Fruit fly (Drosophila melanogaster) whole organism, embryonic: ENCODE results near the gene CG5447.

Experiments
- ATbp ChIP-seq: fragments of 200-800 bp; sonication (Bioruptor generic); optimal IDR thresholded peaks from 2 replicates; lab custom pipeline; 2017; ENCODE audit warnings: missing biosample characterization, mild to moderate bottlenecking, missing genetic modification characterization, missing genetic modification reagents
- Adf1 ChIP-seq: fragments of 200-800 bp; sonication (Bioruptor generic); IDR thresholded peaks from 2 replicates; pipeline ENCODE4 v1.3.6; 2022; ENCODE audit warnings: missing biosample characterization, missing genetic modification characterization
- BtbVII ChIP-seq: fragments of 200-800 bp; sonication (Bioruptor generic); optimal IDR thresholded peaks from 3 replicates; lab custom pipeline; 2017; ENCODE audit warnings: missing biosample characterization, mild to moderate bottlenecking, missing genetic modification characterization
- CG11085 ChIP-seq: fragments of 200-800 bp; sonication (Bioruptor generic); IDR thresholded peaks from 2 replicates; pipeline ENCODE4 v1.3.6; 2022; ENCODE audit warnings: missing biosample characterization, missing genetic modification characterization
- CG11456 ChIP-seq: fragments of 200-800 bp; sonication (Bioruptor generic); IDR thresholded peaks from 3 replicates; pipeline ENCODE4 v1.3.6; 2022; ENCODE audit warnings: missing biosample characterization, missing genetic modification characterization
- CG11723 ChIP-seq: fragments of 200-800 bp; sonication (Bioruptor generic); optimal IDR thresholded peaks from 2 replicates; lab custom pipeline; 2017; ENCODE audit warnings: missing biosample characterization, mild to moderate bottlenecking, missing genetic modification characterization
- CG12155 ChIP-seq: fragments of 200-800 bp; sonication (Bioruptor generic); optimal IDR thresholded peaks from 3 replicates; lab custom pipeline; 2016; ENCODE audit warnings: missing biosample characterization, missing genetic modification characterization
- CG12744 ChIP-seq: fragments of 200-800 bp; sonication (Bioruptor generic); optimal IDR thresholded peaks from 2 replicates; lab custom pipeline; 2016; ENCODE audit warnings: missing biosample characterization, missing genetic modification characterization
- CG13424 ChIP-seq: fragments of 200-800 bp; sonication (Bioruptor generic); optimal IDR thresholded peaks from 2 replicates; lab custom pipeline; 2019; ENCODE audit warnings: missing biosample characterization, mild to moderate bottlenecking, missing genetic modification characterization, moderate library complexity
- CG13894 ChIP-seq: fragments of 200-800 bp; sonication (Bioruptor generic); optimal IDR thresholded peaks from 3 replicates; lab custom pipeline; 2018; ENCODE audit warnings: missing biosample characterization, mild to moderate bottlenecking, missing genetic modification characterization, moderate library complexity
- CG15269 ChIP-seq: fragments of 200-800 bp; sonication (Bioruptor generic); optimal IDR thresholded peaks from 2 replicates; lab custom pipeline; 2018; ENCODE audit warnings: missing biosample characterization, mild to moderate bottlenecking, missing genetic modification characterization, moderate library complexity
- CG1603 ChIP-seq: fragments of 200-800 bp; sonication (Bioruptor generic); optimal IDR thresholded peaks from 2 replicates; lab custom pipeline; 2019; ENCODE audit warnings: missing biosample characterization, mild to moderate bottlenecking, missing genetic modification characterization, moderate library complexity
- CG2120 ChIP-seq: fragments of 200-800 bp; sonication (Bioruptor generic); optimal IDR thresholded peaks from 3 replicates; lab custom pipeline; 2016; ENCODE audit warnings: missing biosample characterization, missing genetic modification characterization
- CG2202 ChIP-seq: fragments of 200-800 bp; sonication (Bioruptor generic); optimal IDR thresholded peaks from 2 replicates; lab custom pipeline; 2018; ENCODE audit warnings: missing biosample characterization, mild to moderate bottlenecking, missing genetic modification characterization
- CG2712 ChIP-seq: fragments of 200-800 bp; optimal IDR thresholded peaks from 3 replicates; lab custom pipeline; 2019; ENCODE audit warnings: missing biosample characterization, mild to moderate bottlenecking, missing genetic modification characterization, moderate library complexity
- CG31388 ChIP-seq: fragments of 200-800 bp; sonication (Bioruptor generic); optimal IDR thresholded peaks from 2 replicates; lab custom pipeline; 2016; ENCODE audit warnings: missing biosample characterization, missing genetic modification characterization
- CG32767 ChIP-seq: fragments of 200-800 bp; sonication (Bioruptor generic); IDR thresholded peaks from 2 replicates; pipeline ENCODE4 v1.3.6; 2022; ENCODE audit warnings: missing biosample characterization, missing genetic modification characterization
- CG3281 ChIP-seq: fragments of 200-800 bp; sonication (Bioruptor generic); optimal IDR thresholded peaks from 3 replicates; lab custom pipeline; 2017; ENCODE audit warnings: missing biosample characterization, mild to moderate bottlenecking, missing genetic modification characterization
- CG33213 ChIP-seq: fragments of 200-800 bp; sonication (Bioruptor generic); optimal IDR thresholded peaks from 3 replicates; lab custom pipeline; 2016; ENCODE audit warnings: missing biosample characterization, missing genetic modification characterization
- E2f2 ChIP-seq: fragments of 200-800 bp; sonication (Bioruptor generic); IDR thresholded peaks from 2 replicates; pipeline ENCODE4 v1.3.6; 2022; ENCODE audit warnings: missing biosample characterization, missing genetic modification characterization
- HLH3B ChIP-seq: fragments of 200-800 bp; sonication (Bioruptor generic); IDR thresholded peaks from 2 replicates; pipeline ENCODE4 v1.3.6; 2022; ENCODE audit warnings: missing biosample characterization, missing genetic modification characterization
- Hey ChIP-seq: fragments of 200-800 bp; sonication (Bioruptor generic); optimal IDR thresholded peaks from 3 replicates; lab custom pipeline; 2018; ENCODE audit warnings: missing biosample characterization, mild to moderate bottlenecking, missing genetic modification characterization
- Hr3 ChIP-seq: fragments of 200-800 bp; sonication (Bioruptor generic); optimal IDR thresholded peaks from 3 replicates; lab custom pipeline; 2016; ENCODE audit warnings: missing biosample characterization, missing genetic modification characterization
- Hr78 ChIP-seq, 2 experiments: fragments of 200-800 bp in 1 of 2; fragments of >200 bp in 1 of 2; sonication (Bioruptor generic) in 1 of 2; optimal IDR thresholded peaks; 2 replicates each; lab custom pipeline; 2017 to 2019; ENCODE audit warnings: missing biosample characterization in 2 of 2, missing genetic modification characterization in 2 of 2, mild to moderate bottlenecking in 1 of 2, moderate library complexity in 1 of 2
- Kr ChIP-seq: fragments of 200-800 bp; sonication (Bioruptor generic); optimal IDR thresholded peaks from 2 replicates; lab custom pipeline; 2017; ENCODE audit warnings: missing biosample characterization, mild to moderate bottlenecking, missing genetic modification characterization
- MTF-1 ChIP-seq: fragments of 200-800 bp; sonication (Bioruptor generic); optimal IDR thresholded peaks from 2 replicates; lab custom pipeline; 2018; ENCODE audit warnings: missing biosample characterization, mild to moderate bottlenecking, missing genetic modification characterization, borderline replicate concordance
- NFAT ChIP-seq: fragments of 200-800 bp; sonication (Bioruptor generic); IDR thresholded peaks from 2 replicates; pipeline ENCODE4 v1.3.6; 2022; ENCODE audit warnings: missing biosample characterization, missing genetic modification characterization
- PHDP ChIP-seq: fragments of 200-800 bp; sonication (Bioruptor generic); optimal IDR thresholded peaks from 3 replicates; lab custom pipeline; 2018; ENCODE audit warnings: missing biosample characterization, mild to moderate bottlenecking, missing genetic modification characterization, moderate library complexity
- Xbp1 ChIP-seq: fragments of 200-800 bp; sonication (Bioruptor generic); optimal IDR thresholded peaks from 3 replicates; lab custom pipeline; 2016; ENCODE audit warnings: missing biosample characterization, mild to moderate bottlenecking, missing genetic modification characterization
- abd-A ChIP-seq: fragments of 200-800 bp; sonication (Bioruptor generic); optimal IDR thresholded peaks from 3 replicates; lab custom pipeline; 2019; ENCODE audit warnings: missing biosample characterization, mild to moderate bottlenecking, missing genetic modification characterization, moderate library complexity
- az2 ChIP-seq: fragments of 200-800 bp; sonication (Bioruptor generic); optimal IDR thresholded peaks from 3 replicates; lab custom pipeline; 2016; ENCODE audit warnings: missing biosample characterization, missing genetic modification characterization
- btn ChIP-seq: fragments of 200-800 bp; sonication (Bioruptor generic); optimal IDR thresholded peaks from 2 replicates; lab custom pipeline; 2016; ENCODE audit warnings: missing biosample characterization, missing genetic modification characterization
- corto ChIP-seq: fragments of 200-800 bp; sonication (Bioruptor generic); optimal IDR thresholded peaks from 2 replicates; lab custom pipeline; 2016; ENCODE audit warnings: missing biosample characterization, mild to moderate bottlenecking, missing genetic modification characterization, moderate library complexity
- crol ChIP-seq: fragments of 200-800 bp; sonication (Bioruptor generic); IDR thresholded peaks from 2 replicates; pipeline ENCODE4 v1.3.6; 2022; ENCODE audit warnings: missing biosample characterization, missing genetic modification characterization
- gt ChIP-seq: fragments of 200-800 bp; sonication (Bioruptor generic); IDR thresholded peaks from 2 replicates; pipeline ENCODE4 v1.3.6; 2022; ENCODE audit warnings: missing biosample characterization, missing genetic modification characterization
- ham ChIP-seq: fragments of 200-800 bp; sonication (Bioruptor generic); IDR thresholded peaks from 2 replicates; pipeline ENCODE4 v1.3.6; 2022; ENCODE audit warnings: missing biosample characterization, missing genetic modification characterization
- hbn ChIP-seq: fragments of 200-800 bp; sonication (Bioruptor generic); IDR thresholded peaks from 2 replicates; pipeline ENCODE4 v1.3.6; 2022; ENCODE audit warnings: missing biosample characterization, missing genetic modification characterization; ENCODE audit not compliant: partially characterized antibody
- knrl ChIP-seq: fragments of 200-800 bp; sonication (Bioruptor generic); IDR thresholded peaks from 3 replicates; pipeline ENCODE4 v1.3.6; 2022; ENCODE audit warnings: missing biosample characterization, missing genetic modification characterization; ENCODE audit not compliant: partially characterized antibody
- lilli ChIP-seq: fragments of 200-800 bp; sonication (Bioruptor generic); optimal IDR thresholded peaks from 3 replicates; lab custom pipeline; 2016; ENCODE audit warnings: missing biosample characterization, missing genetic modification characterization
- mirr ChIP-seq: fragments of 200-800 bp; sonication (Bioruptor generic); optimal IDR thresholded peaks from 3 replicates; lab custom pipeline; 2018; ENCODE audit warnings: missing biosample characterization, mild to moderate bottlenecking, missing genetic modification characterization
- nerfin-1 ChIP-seq: fragments of 200-800 bp; sonication (Bioruptor generic); optimal IDR thresholded peaks from 3 replicates; lab custom pipeline; 2019; ENCODE audit warnings: missing biosample characterization, mild to moderate bottlenecking, missing genetic modification characterization, moderate library complexity
- onecut ChIP-seq: fragments of 200-800 bp; sonication (Bioruptor generic); IDR thresholded peaks from 2 replicates; pipeline ENCODE4 v1.3.6; 2022; ENCODE audit warnings: missing biosample characterization, missing genetic modification characterization
- scrt ChIP-seq: fragments of 200-800 bp; sonication (Bioruptor generic); optimal IDR thresholded peaks from 2 replicates; lab custom pipeline; 2018; ENCODE audit warnings: missing biosample characterization, mild to moderate bottlenecking, missing genetic modification characterization, moderate library complexity
- sima ChIP-seq: fragments of 200-800 bp; sonication (Bioruptor generic); optimal IDR thresholded peaks from 2 replicates; lab custom pipeline; 2016; ENCODE audit warnings: missing biosample characterization, missing genetic modification characterization
- sr ChIP-seq: fragments of 200-800 bp; sonication (Bioruptor generic); IDR thresholded peaks from 3 replicates; pipeline ENCODE4 v1.3.6; 2022; ENCODE audit warnings: missing biosample characterization, missing genetic modification characterization
- tna ChIP-seq: fragments of 200-800 bp; sonication (Bioruptor generic); IDR thresholded peaks from 2 replicates; pipeline ENCODE4 v1.3.6; 2022; ENCODE audit warnings: missing biosample characterization, missing genetic modification characterization; ENCODE audit not compliant: partially characterized antibody
- tup ChIP-seq: fragments of 200-800 bp; sonication (Bioruptor generic); optimal IDR thresholded peaks from 2 replicates; lab custom pipeline; 2016; ENCODE audit warnings: missing biosample characterization, mild to moderate bottlenecking, missing genetic modification characterization, moderate library complexity
- usp ChIP-seq: fragments of >200 bp; optimal IDR thresholded peaks from 2 replicates; lab custom pipeline; 2017; ENCODE audit warnings: missing biosample characterization, missing genetic modification characterization
- wdn ChIP-seq: fragments of 200-800 bp; sonication (Bioruptor generic); IDR thresholded peaks from 2 replicates; pipeline ENCODE4 v1.3.6; 2022; ENCODE audit warnings: missing biosample characterization, missing genetic modification characterization

CG5447 gene

dm6 chr3R:26461226-26461805 is 9.0 kb downstream of the CG5447 start, which contains the start of gene CG5455 (continued):
- peak; percentile 41 for TF ChIP-seq CG2120 (GFP tag; lab: Kevin White, UChicago)
- peak; percentile 94 for TF ChIP-seq E2f2 (GFP tag; lab: Robert Waterston, UW)
- TF ChIP-seq sima (GFP tag; lab: Kevin White, UChicago) = no peak
- peak; percentile 92 for TF ChIP-seq abd-A (tag; lab: Kevin White, UChicago)
- peak; percentile 3 for TF ChIP-seq CG1603 (tag; lab: Kevin White, UChicago)
- peak; percentile 61 for TF ChIP-seq ATbp (GFP tag; lab: Kevin White, UChicago)
- peak; percentile 30; the same call in 1 of the 2 replicates for TF ChIP-seq onecut (GFP tag; lab: Robert Waterston, UW)
- peak; percentile 67 for TF ChIP-seq MTF-1 (GFP tag; lab: Kevin White, UChicago)
- TF ChIP-seq Hr78 (GFP tag; optimal IDR thresholded peaks at IDR 0.05; lab: Kevin White, UChicago) = peak in 1 of 2 experiments; percentile 40
- TF ChIP-seq Hey (tag; lab: Kevin White, UChicago) = peak; percentile 50
- TF ChIP-seq CG13894 (tag; lab: Kevin White, UChicago) = peak; percentile 89
- no peak for TF ChIP-seq corto (GFP tag; lab: Kevin White, UChicago)
- TF ChIP-seq CG11085 (GFP tag; lab: Robert Waterston, UW) = peak; percentile 45; the same call in 1 of the 2 replicates
- TF ChIP-seq sr (GFP tag; lab: Robert Waterston, UW) = peak; percentile 66; the same call in 2 of the 3 replicates
- TF ChIP-seq CG2202 (tag; lab: Kevin White, UChicago) = no peak
- peak; percentile 93 for TF ChIP-seq mirr (GFP tag; lab: Kevin White, UChicago)
- peak; percentile 76 for TF ChIP-seq BtbVII (GFP tag; lab: Kevin White, UChicago)
- no peak for TF ChIP-seq CG11723 (GFP tag; lab: Kevin White, UChicago)
- no peak for TF ChIP-seq CG12155 (GFP tag; lab: Kevin White, UChicago)
- TF ChIP-seq Xbp1 (GFP tag; lab: Kevin White, UChicago) = no peak
- no peak for TF ChIP-seq az2 (GFP tag; lab: Kevin White, UChicago)
- no peak; the same call in 2 of the 3 replicates for TF ChIP-seq knrl (GFP tag; lab: Robert Waterston, UW)
- no peak for TF ChIP-seq Kr (GFP tag; lab: Kevin White, UChicago)
- TF ChIP-seq usp (GFP tag; lab: Kevin White, UChicago) = no peak
- TF ChIP-seq CG2712 (tag; lab: Kevin White, UChicago) = peak; percentile 2
- no peak for TF ChIP-seq CG31388 (GFP tag; lab: Kevin White, UChicago)
- TF ChIP-seq hbn = peak; percentile 37
- peak; percentile 65 for TF ChIP-seq scrt
- peak; percentile 70; the same call in 2 of the 3 replicates for TF ChIP-seq CG11456
- peak; percentile 29; the same call in 1 of the 2 replicates for TF ChIP-seq HLH3B
- TF ChIP-seq NFAT (GFP tag; lab: Robert Waterston, UW) = peak; percentile 75
- TF ChIP-seq gt (GFP tag; lab: Robert Waterston, UW) = no peak
- TF ChIP-seq btn (GFP tag; lab: Kevin White, UChicago) = no peak
- peak; percentile 17 for TF ChIP-seq CG13424 (tag; lab: Kevin White, UChicago)
- peak; percentile 62 for TF ChIP-seq wdn (GFP tag; lab: Robert Waterston, UW)
- no peak for TF ChIP-seq CG12744 (GFP tag; lab: Kevin White, UChicago)
- TF ChIP-seq tna = peak; percentile 64; the same call in 1 of the 2 replicates
- peak; percentile 20 for TF ChIP-seq lilli (GFP tag; lab: Kevin White, UChicago)
- TF ChIP-seq nerfin-1 (tag; lab: Kevin White, UChicago) = no peak
- TF ChIP-seq Adf1 (GFP tag; lab: Robert Waterston, UW) = peak; percentile 84
- peak; percentile 75 for TF ChIP-seq CG3281
- TF ChIP-seq CG33213 (GFP tag; lab: Kevin White, UChicago) = peak; percentile 3
- no peak for TF ChIP-seq tup (GFP tag; lab: Kevin White, UChicago)
- peak; percentile 94 for TF ChIP-seq crol (GFP tag; lab: Robert Waterston, UW)
- peak; percentile 64 for TF ChIP-seq CG15269 (tag; lab: Kevin White, UChicago)
- TF ChIP-seq Hr3 = no peak
- peak; percentile 47; the same call in 1 of the 2 replicates for TF ChIP-seq CG32767 (GFP tag; lab: Robert Waterston, UW)
- 0 out of 2 replicates have a peak, but pooled peaks have one; percentile 19 for TF ChIP-seq ham (GFP tag; lab: Robert Waterston, UW)
- TF ChIP-seq PHDP (tag; lab: Kevin White, UChicago) = peak; percentile 65
